Worm (Caenorhabditis elegans): ENCODE data around the gene R07E5.11.

Gene R07E5.11

ce11 chrIII:4367649-4368048 is 47.4 kb downstream of the R07E5.11 start, which contains the start of gene ckb-2:
Gene ckb-2, plus strand, starts transcription at chrIII:4367949.
- TF ChIP-seq tab-1 (GFP tag; IDR thresholded peaks at IDR 0.05) (no peak), med-1 (GFP tag; optimal IDR thresholded peaks at IDR 0.05; ENCODE audit: insufficient read depth) (no peak), ztf-29 (GFP tag; IDR thresholded peaks at IDR 0.05) (no peak), ref-1 (GFP tag; conservative IDR thresholded peaks at IDR 0.05) (no peak), flt-1 (GFP tag; IDR thresholded peaks at IDR 0.05) (no peak), klf-2 (GFP tag; conservative IDR thresholded peaks at IDR 0.05) (no peak), T22C8.4 (GFP tag; IDR thresholded peaks at IDR 0.05) (no peak), ztf-23 (GFP tag; IDR thresholded peaks at IDR 0.05) (no peak), cog-1 (tag; optimal IDR thresholded peaks at IDR 0.05) (no peak)

- TF ChIP-seq tab-1 (GFP tag; IDR thresholded peaks at IDR 0.05) (no peak), flt-1 (GFP tag; IDR thresholded peaks at IDR 0.05) (no peak), ztf-23 (GFP tag; IDR thresholded peaks at IDR 0.05) (no peak), ref-1 (GFP tag; conservative IDR thresholded peaks at IDR 0.05) (no peak), med-1 (GFP tag; optimal IDR thresholded peaks at IDR 0.05; ENCODE audit: insufficient read depth) (no peak), klf-2 (GFP tag; conservative IDR thresholded peaks at IDR 0.05) (no peak), cog-1 (tag; optimal IDR thresholded peaks at IDR 0.05) (no peak), T22C8.4 (GFP tag; IDR thresholded peaks at IDR 0.05) (no peak), ztf-29 (GFP tag; IDR thresholded peaks at IDR 0.05) (no peak)
Observed at ce11 chrIII:4364974-4365373, 50.1 kb downstream of the R07E5.11 start, which contains the start of gene ckb-1. Gene ckb-1, plus strand, starts transcription at chrIII:4365274.
